Fruit fly (Drosophila melanogaster): ENCODE results near the gene CG14435.
A peak's percentile ranks its signal among the peaks of the same experiment; 100 is the strongest.

CG14435 gene

dm6 chrX:6820703-6821102 is 23.0 kb downstream of the CG14435 start, which contains the start of the genes Nf-YC and xit (continued):
- TF ChIP-seq Hr3 (GFP tag; optimal IDR thresholded peaks at IDR 0.05) (no peak), CG15011 (GFP tag; optimal IDR thresholded peaks at IDR 0.05) (no peak), Rx (GFP tag; IDR thresholded peaks at IDR 0.05) (no peak), Kr (GFP tag; optimal IDR thresholded peaks at IDR 0.05) (no peak), zen (tag; optimal IDR thresholded peaks at IDR 0.05) (no peak), CG11723 (GFP tag; optimal IDR thresholded peaks at IDR 0.05) (no peak), ro (GFP tag; IDR thresholded peaks at IDR 0.05) (no peak), sna (GFP tag; IDR thresholded peaks at IDR 0.05; ENCODE audit: partially characterized antibody) (peak; percentile 36; the same call in 1 of the 2 replicates), CG10321 (GFP tag; IDR thresholded peaks at IDR 0.05) (no peak), eve (GFP tag; optimal IDR thresholded peaks at IDR 0.05) (no peak), CG15514 (GFP tag; optimal IDR thresholded peaks at IDR 0.05) (no peak), sens-2 (GFP tag; IDR thresholded peaks at IDR 0.05) (no peak), disco-r (GFP tag; optimal IDR thresholded peaks at IDR 0.05) (no peak), Optix (GFP tag; IDR thresholded peaks at IDR 0.05) (no peak), Oli (tag; optimal IDR thresholded peaks at IDR 0.05) (no peak), CG1792 (GFP tag; optimal IDR thresholded peaks at IDR 0.05) (no peak), odd (GFP tag; optimal IDR thresholded peaks at IDR 0.05) (no peak), Mes4 (GFP tag; optimal IDR thresholded peaks at IDR 0.05) (no peak), CG16863 (GFP tag; optimal IDR thresholded peaks at IDR 0.05) (no peak), br (optimal IDR thresholded peaks at IDR 0.05) (no peak), HLHmδ (GFP tag; optimal IDR thresholded peaks at IDR 0.05) (no peak), grn (GFP tag; optimal IDR thresholded peaks at IDR 0.05) (no peak), Dref (GFP tag; IDR thresholded peaks at IDR 0.05) (peak; percentile 91), ttk (GFP tag; IDR thresholded peaks at IDR 0.05) (no peak), TFAM (GFP tag; optimal IDR thresholded peaks at IDR 0.05) (no peak), CG6765 (GFP tag; optimal IDR thresholded peaks at IDR 0.05) (no peak), ato (GFP tag; IDR thresholded peaks at IDR 0.05; ENCODE audit: partially characterized antibody) (0 out of 2 replicates have a peak, but pooled peaks have one; percentile 39), lilli (GFP tag; optimal IDR thresholded peaks at IDR 0.05) (no peak), mirr (GFP tag; optimal IDR thresholded peaks at IDR 0.05) (no peak), CG10147 (GFP tag; optimal IDR thresholded peaks at IDR 0.05) (no peak), Camta (GFP tag; optimal IDR thresholded peaks at IDR 0.05) (no peak), otp (GFP tag; IDR thresholded peaks at IDR 0.05) (0 out of 3 replicates have a peak, but pooled peaks have one; percentile 4), CG33213 (GFP tag; optimal IDR thresholded peaks at IDR 0.05) (no peak), CG18476 (GFP tag; optimal IDR thresholded peaks at IDR 0.05) (no peak), Hey (tag; optimal IDR thresholded peaks at IDR 0.05) (no peak), CG10209 (GFP tag; optimal IDR thresholded peaks at IDR 0.05) (no peak), fd3F (GFP tag; optimal IDR thresholded peaks at IDR 0.05) (no peak), CG30431 (GFP tag; optimal IDR thresholded peaks at IDR 0.05) (no peak), CG2712 (tag; optimal IDR thresholded peaks at IDR 0.05) (no peak), CG8089 (GFP tag; optimal IDR thresholded peaks at IDR 0.05) (no peak), bcd (GFP tag; optimal IDR thresholded peaks at IDR 0.05) (no peak), CG33557 (GFP tag; optimal IDR thresholded peaks at IDR 0.05) (no peak), CG11695 (GFP tag; IDR thresholded peaks at IDR 0.05) (no peak), Eip74EF (GFP tag; optimal IDR thresholded peaks at IDR 0.05) (no peak), lbe (GFP tag; optimal IDR thresholded peaks at IDR 0.05) (no peak), BtbVII (GFP tag; optimal IDR thresholded peaks at IDR 0.05) (no peak), CG14860 (GFP tag; IDR thresholded peaks at IDR 0.05; ENCODE audit: partially characterized antibody) (peak; percentile 37; the same call in 1 of the 3 replicates), Atf6 (GFP tag; IDR thresholded peaks at IDR 0.05) (no peak), Vsx1 (GFP tag; optimal IDR thresholded peaks at IDR 0.05) (no peak), BEAF-32 (GFP tag; optimal IDR thresholded peaks at IDR 0.05) (peak; percentile 70), cwo (GFP tag; optimal IDR thresholded peaks at IDR 0.05) (no peak)

Measured in whole organism, embryonic.